Fruit fly (Drosophila melanogaster) whole organism, embryonic: ENCODE data around the gene CG5013.

Source experiments
- Adf1 ChIP-seq: fragments of 200-800 bp; sonication (Bioruptor generic); IDR thresholded peaks from 2 replicates; pipeline ENCODE4 v1.3.6; 2022; ENCODE audit warnings: missing biosample characterization, missing genetic modification characterization
- Aef1 ChIP-seq: fragments of 200-800 bp; sonication (Bioruptor generic); IDR thresholded peaks from 3 replicates; pipeline ENCODE4 v1.3.6; 2022; ENCODE audit warnings: missing biosample characterization, missing genetic modification characterization
- Antp ChIP-seq: fragments of 200-800 bp; sonication (Bioruptor generic); optimal IDR thresholded peaks from 3 replicates; lab custom pipeline; 2016; ENCODE audit warnings: missing biosample characterization, missing genetic modification characterization
- Asciz ChIP-seq: fragments of 200-800 bp; sonication (Bioruptor generic); optimal IDR thresholded peaks from 2 replicates; lab custom pipeline; 2017; ENCODE audit warnings: missing biosample characterization, mild to moderate bottlenecking, missing genetic modification characterization, missing genetic modification reagents
- B-H2 ChIP-seq: fragments of 200-800 bp; sonication (Bioruptor generic); optimal IDR thresholded peaks from 2 replicates; lab custom pipeline; 2018; ENCODE audit warnings: missing biosample characterization, mild to moderate bottlenecking, missing genetic modification characterization
- Bgb ChIP-seq: fragments of 200-800 bp; sonication (Bioruptor generic); IDR thresholded peaks from 2 replicates; pipeline ENCODE4 v1.3.6; 2022; ENCODE audit warnings: missing biosample characterization, missing genetic modification characterization; ENCODE audit not compliant: partially characterized antibody
- C15 ChIP-seq: fragments of 200-800 bp; sonication (Bioruptor generic); IDR thresholded peaks from 3 replicates; pipeline ENCODE4 v1.3.6; 2022; ENCODE audit warnings: missing biosample characterization, missing genetic modification characterization
- CG10321 ChIP-seq: fragments of 200-800 bp; sonication (Bioruptor generic); IDR thresholded peaks from 2 replicates; pipeline ENCODE4 v1.3.6; 2022; ENCODE audit warnings: missing biosample characterization, missing genetic modification characterization
- CG10979 ChIP-seq: fragments of 200-800 bp; sonication (Bioruptor generic); optimal IDR thresholded peaks from 2 replicates; lab custom pipeline; 2018; ENCODE audit warnings: missing biosample characterization, mild to moderate bottlenecking, missing genetic modification characterization, moderate library complexity
- CG12236 ChIP-seq: fragments of 200-800 bp; sonication (Bioruptor generic); optimal IDR thresholded peaks from 2 replicates; lab custom pipeline; 2016; ENCODE audit warnings: missing biosample characterization, missing genetic modification characterization
- CG13775 ChIP-seq: fragments of 200-800 bp; sonication (Bioruptor generic); optimal IDR thresholded peaks from 3 replicates; lab custom pipeline; 2017; ENCODE audit warnings: missing biosample characterization, mild to moderate bottlenecking, missing genetic modification characterization
- CG1647 ChIP-seq: fragments of 200-800 bp; sonication (Bioruptor generic); optimal IDR thresholded peaks from 3 replicates; lab custom pipeline; 2016; ENCODE audit warnings: missing biosample characterization, missing genetic modification characterization
- CG18011 ChIP-seq: fragments of 200-800 bp; sonication (Bioruptor generic); optimal IDR thresholded peaks from 2 replicates; lab custom pipeline; 2017; ENCODE audit warnings: missing biosample characterization, missing genetic modification characterization, mild to moderate bottlenecking, moderate library complexity, missing genotype
- CG18619 ChIP-seq: fragments of 200-800 bp; sonication (Bioruptor generic); optimal IDR thresholded peaks from 3 replicates; lab custom pipeline; 2017; ENCODE audit warnings: missing biosample characterization, mild to moderate bottlenecking, missing genetic modification characterization
- CG31441 ChIP-seq: fragments of 200-800 bp; sonication (Bioruptor generic); IDR thresholded peaks from 2 replicates; pipeline ENCODE4 v1.3.6; 2022; ENCODE audit warnings: missing biosample characterization, missing genetic modification characterization
- CG6854 ChIP-seq: fragments of 200-800 bp; sonication (Bioruptor generic); optimal IDR thresholded peaks from 3 replicates; lab custom pipeline; 2017; ENCODE audit warnings: missing biosample characterization, mild to moderate bottlenecking, missing genetic modification characterization
- CG7928 ChIP-seq: fragments of 200-800 bp; sonication (Bioruptor generic); optimal IDR thresholded peaks from 2 replicates; lab custom pipeline; 2017; ENCODE audit warnings: missing biosample characterization, mild to moderate bottlenecking, missing genetic modification characterization
- CG8478 ChIP-seq: fragments of >200 bp; optimal IDR thresholded peaks from 2 replicates; lab custom pipeline; 2018
- Hr3 ChIP-seq: fragments of 200-800 bp; sonication (Bioruptor generic); optimal IDR thresholded peaks from 3 replicates; lab custom pipeline; 2016; ENCODE audit warnings: missing biosample characterization, missing genetic modification characterization
- Hr78 ChIP-seq, 2 experiments: fragments of 200-800 bp in 1 of 2; fragments of >200 bp in 1 of 2; sonication (Bioruptor generic) in 1 of 2; optimal IDR thresholded peaks; 2 replicates each; lab custom pipeline; 2017 to 2019; ENCODE audit warnings: missing biosample characterization in 2 of 2, missing genetic modification characterization in 2 of 2, mild to moderate bottlenecking in 1 of 2, moderate library complexity in 1 of 2
- Kr ChIP-seq: fragments of 200-800 bp; sonication (Bioruptor generic); optimal IDR thresholded peaks from 2 replicates; lab custom pipeline; 2017; ENCODE audit warnings: missing biosample characterization, mild to moderate bottlenecking, missing genetic modification characterization
- MESR4 ChIP-seq: fragments of 200-800 bp; sonication (Bioruptor generic); optimal IDR thresholded peaks from 2 replicates; lab custom pipeline; 2018; ENCODE audit warnings: missing biosample characterization, mild to moderate bottlenecking, missing genetic modification characterization, moderate library complexity
- MTF-1 ChIP-seq: fragments of 200-800 bp; sonication (Bioruptor generic); optimal IDR thresholded peaks from 2 replicates; lab custom pipeline; 2018; ENCODE audit warnings: missing biosample characterization, mild to moderate bottlenecking, missing genetic modification characterization, borderline replicate concordance
- Sin3A ChIP-seq: fragments of >200 bp; optimal IDR thresholded peaks from 2 replicates; lab custom pipeline; 2018
- Six4 ChIP-seq: fragments of 200-800 bp; sonication (Bioruptor generic); optimal IDR thresholded peaks from 2 replicates; lab custom pipeline; 2016; ENCODE audit warnings: missing biosample characterization, missing genetic modification characterization
- Xbp1 ChIP-seq: fragments of 200-800 bp; sonication (Bioruptor generic); optimal IDR thresholded peaks from 3 replicates; lab custom pipeline; 2016; ENCODE audit warnings: missing biosample characterization, mild to moderate bottlenecking, missing genetic modification characterization
- ab ChIP-seq: fragments of 200-800 bp; sonication (Bioruptor generic); optimal IDR thresholded peaks from 2 replicates; lab custom pipeline; 2016; ENCODE audit warnings: missing biosample characterization, missing genetic modification characterization
- bab2 ChIP-seq: fragments of 200-800 bp; sonication (Bioruptor generic); optimal IDR thresholded peaks from 2 replicates; lab custom pipeline; 2016; ENCODE audit warnings: missing biosample characterization, missing genetic modification characterization
- cad ChIP-seq: fragments of >200 bp; optimal IDR thresholded peaks from 2 replicates; lab custom pipeline; 2017; ENCODE audit warnings: missing biosample characterization, missing genetic modification characterization
- cas ChIP-seq: fragments of 200-800 bp; sonication (Bioruptor generic); IDR thresholded peaks from 2 replicates; pipeline ENCODE4 v1.3.6; 2022; ENCODE audit warnings: missing biosample characterization, missing genetic modification characterization
- chinmo ChIP-seq: fragments of 200-800 bp; sonication (Bioruptor generic); IDR thresholded peaks from 4 replicates; pipeline ENCODE4 v1.3.6; 2022; ENCODE audit warnings: missing biosample characterization, missing genetic modification characterization; ENCODE audit not compliant: partially characterized antibody
- crol ChIP-seq: fragments of 200-800 bp; sonication (Bioruptor generic); IDR thresholded peaks from 2 replicates; pipeline ENCODE4 v1.3.6; 2022; ENCODE audit warnings: missing biosample characterization, missing genetic modification characterization
- cwo ChIP-seq: fragments of 200-800 bp; sonication (Bioruptor generic); optimal IDR thresholded peaks from 3 replicates; lab custom pipeline; 2017; ENCODE audit warnings: missing biosample characterization, missing genetic modification characterization, mild to moderate bottlenecking, moderate library complexity, missing genetic modification reagents
- eve ChIP-seq, 2 experiments: fragments of >200 bp; optimal IDR thresholded peaks; 2 replicates each; lab custom pipeline; 2017; ENCODE audit warnings: missing biosample characterization in 2 of 2, missing genetic modification characterization in 2 of 2
- gro ChIP-seq: fragments of 200-800 bp; sonication (Bioruptor generic); optimal IDR thresholded peaks from 2 replicates; lab custom pipeline; 2016; ENCODE audit warnings: missing biosample characterization, missing genetic modification characterization
- hb ChIP-seq: fragments of 200-800 bp; sonication (Bioruptor generic); IDR thresholded peaks from 3 replicates; pipeline ENCODE4 v1.3.6; 2022; ENCODE audit warnings: missing biosample characterization, missing genetic modification characterization; ENCODE audit not compliant: partially characterized antibody
- inv ChIP-seq: fragments of 200-800 bp; sonication (Bioruptor generic); IDR thresholded peaks from 2 replicates; pipeline ENCODE4 v1.3.6; 2022; ENCODE audit warnings: missing biosample characterization, missing genetic modification characterization; ENCODE audit not compliant: partially characterized antibody
- mld ChIP-seq: fragments of 200-800 bp; sonication (Bioruptor generic); IDR thresholded peaks from 3 replicates; pipeline ENCODE4 v1.3.6; 2022; ENCODE audit warnings: missing biosample characterization, missing genetic modification characterization; ENCODE audit not compliant: partially characterized antibody
- odd ChIP-seq: fragments of 200-800 bp; sonication (Bioruptor generic); optimal IDR thresholded peaks from 2 replicates; lab custom pipeline; 2017; ENCODE audit warnings: missing biosample characterization, mild to moderate bottlenecking, missing genetic modification characterization
- pfk ChIP-seq: fragments of 200-800 bp; sonication (Bioruptor generic); optimal IDR thresholded peaks from 2 replicates; lab custom pipeline; 2018; ENCODE audit warnings: missing biosample characterization, mild to moderate bottlenecking, missing genetic modification characterization, moderate library complexity
- pita ChIP-seq: fragments of 200-800 bp; sonication (Bioruptor generic); optimal IDR thresholded peaks from 2 replicates; lab custom pipeline; 2017; ENCODE audit warnings: missing biosample characterization, mild to moderate bottlenecking, missing genetic modification characterization
- pnt ChIP-seq: fragments of 200-800 bp; sonication (Bioruptor generic); optimal IDR thresholded peaks from 3 replicates; lab custom pipeline; 2016; ENCODE audit warnings: missing biosample characterization, missing genetic modification characterization
- ro ChIP-seq: fragments of 200-800 bp; sonication (Bioruptor generic); IDR thresholded peaks from 2 replicates; pipeline ENCODE4 v1.3.6; 2022; ENCODE audit warnings: missing biosample characterization, missing genetic modification characterization
- schlank ChIP-seq: fragments of 200-800 bp; sonication (Bioruptor generic); optimal IDR thresholded peaks from 2 replicates; lab custom pipeline; 2018; ENCODE audit warnings: missing biosample characterization, mild to moderate bottlenecking, missing genetic modification characterization
- shn ChIP-seq: fragments of 200-800 bp; sonication (Bioruptor generic); optimal IDR thresholded peaks from 3 replicates; lab custom pipeline; 2016; ENCODE audit warnings: missing biosample characterization, missing genetic modification characterization
- slbo ChIP-seq: fragments of 200-800 bp; sonication (Bioruptor generic); IDR thresholded peaks from 2 replicates; pipeline ENCODE4 v1.3.6; 2022; ENCODE audit warnings: missing biosample characterization, missing genetic modification characterization
- slp2 ChIP-seq: fragments of 200-800 bp; sonication (Bioruptor generic); optimal IDR thresholded peaks from 2 replicates; lab custom pipeline; 2016; ENCODE audit warnings: missing biosample characterization, missing genetic modification characterization
- toy ChIP-seq: fragments of 200-800 bp; sonication (Bioruptor generic); IDR thresholded peaks from 2 replicates; pipeline ENCODE4 v1.3.6; 2022; ENCODE audit warnings: missing biosample characterization, missing genetic modification characterization
- unpg ChIP-seq: fragments of 200-800 bp; sonication (Bioruptor generic); optimal IDR thresholded peaks from 3 replicates; lab custom pipeline; 2018; ENCODE audit warnings: missing biosample characterization, mild to moderate bottlenecking, missing genetic modification characterization, moderate library complexity

CG5013 gene

DNA sequence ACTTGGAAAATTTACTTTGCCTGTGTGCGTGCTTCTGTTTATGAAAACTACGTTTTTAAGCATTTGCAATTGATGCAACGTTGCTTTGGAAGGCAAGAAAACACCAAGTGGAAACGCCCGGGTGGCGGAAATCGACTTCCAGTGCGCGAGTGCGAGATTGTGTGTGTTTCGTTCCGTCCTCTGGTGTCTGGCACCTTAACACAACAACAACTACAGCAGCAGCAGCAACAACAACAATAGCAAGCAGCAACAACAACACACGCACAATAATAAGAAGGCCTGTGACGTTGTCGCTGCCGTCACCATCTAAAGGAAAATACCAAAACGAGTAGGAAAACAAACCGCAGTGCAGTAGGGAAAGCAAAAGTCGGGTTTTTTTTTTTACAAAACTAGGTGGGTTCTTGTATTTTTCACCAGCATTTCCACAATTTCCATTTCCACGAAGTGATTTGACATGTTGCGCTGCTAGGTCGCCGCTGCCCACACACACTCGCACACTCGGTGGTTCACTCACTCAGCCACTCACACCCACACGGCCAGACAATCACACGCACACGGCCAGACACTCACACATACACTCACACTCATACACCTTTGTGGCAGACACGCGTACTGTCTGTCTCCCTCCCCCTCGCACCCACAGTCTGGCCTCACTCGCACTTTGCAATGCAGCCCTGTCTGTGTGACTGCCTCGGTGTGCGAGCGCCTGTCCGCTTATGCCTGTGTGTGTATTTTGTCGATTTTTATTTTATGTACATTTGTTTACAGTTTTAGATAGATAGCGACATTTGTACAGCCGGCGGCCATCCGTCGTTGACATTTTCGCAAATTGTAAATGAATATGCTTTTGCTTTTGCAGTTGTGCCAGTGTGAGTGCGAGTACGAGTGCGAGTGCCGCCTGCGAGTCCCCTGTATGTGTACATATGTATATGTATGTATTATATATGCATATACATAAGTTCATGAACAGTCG is 50.1 kb downstream of the CG5013 start (continued):
- TF ChIP-seq Kr (GFP tag; lab: Kevin White, UChicago), result no peak
- peak; percentile 47 for TF ChIP-seq Aef1 (GFP tag; lab: Robert Waterston, UW)
- peak; percentile 11 for TF ChIP-seq B-H2 (GFP tag; lab: Kevin White, UChicago)
- peak; percentile 81 for TF ChIP-seq MESR4
- no peak for TF ChIP-seq CG13775
- no peak for TF ChIP-seq Antp
- TF ChIP-seq CG1647 (GFP tag; lab: Kevin White, UChicago), result no peak
- no peak for TF ChIP-seq Six4 (GFP tag; lab: Kevin White, UChicago)
- TF ChIP-seq toy (GFP tag; lab: Robert Waterston, UW), result no peak
- TF ChIP-seq CG7928 (GFP tag; lab: Kevin White, UChicago), result no peak
- no peak for TF ChIP-seq ro (GFP tag; lab: Robert Waterston, UW)
- no peak for TF ChIP-seq pnt
- no peak for TF ChIP-seq CG6854 (GFP tag; lab: Kevin White, UChicago)
- no peak for TF ChIP-seq Asciz
- TF ChIP-seq ab, result peak; percentile 66
- no peak for TF ChIP-seq odd (GFP tag; lab: Kevin White, UChicago)
- TF ChIP-seq schlank, result no peak
- TF ChIP-seq Hr78 (GFP tag; optimal IDR thresholded peaks at IDR 0.05; lab: Kevin White, UChicago), result peak; percentile 69 to 91
- no peak for TF ChIP-seq eve (GFP tag; optimal IDR thresholded peaks at IDR 0.05; lab: Kevin White, UChicago)
- no peak for TF ChIP-seq Xbp1 (GFP tag; lab: Kevin White, UChicago)
- TF ChIP-seq cad (GFP tag; lab: Kevin White, UChicago), result peak; percentile 44
- TF ChIP-seq Bgb (GFP tag; lab: Robert Waterston, UW), result peak; percentile 65; the same call in 1 of the 2 replicates
- no peak for TF ChIP-seq pfk (GFP tag; lab: Kevin White, UChicago)
- no peak for TF ChIP-seq CG10979 (tag; lab: Kevin White, UChicago)
- no peak for TF ChIP-seq mld (GFP tag; lab: Robert Waterston, UW)
- TF ChIP-seq hb (GFP tag; lab: Robert Waterston, UW), result no peak
- TF ChIP-seq CG12236 (GFP tag; lab: Kevin White, UChicago), result no peak
- no peak for TF ChIP-seq Hr3 (GFP tag; lab: Kevin White, UChicago)
- no peak for TF ChIP-seq cas
- TF ChIP-seq MTF-1, result no peak
- no peak for TF ChIP-seq CG31441 (GFP tag; lab: Robert Waterston, UW)
- TF ChIP-seq CG18011, result no peak
- TF ChIP-seq Adf1 (GFP tag; lab: Robert Waterston, UW), result peak; percentile 90
- TF ChIP-seq chinmo (GFP tag; lab: Robert Waterston, UW), result peak; percentile 100
- peak; percentile 100 for TF ChIP-seq CG8478 (lab: Kevin White, UChicago)
- peak; percentile 51 for TF ChIP-seq shn (GFP tag; lab: Kevin White, UChicago)
- 0 out of 2 replicates have a peak, but pooled peaks have one; percentile 2 for TF ChIP-seq inv (GFP tag; lab: Robert Waterston, UW)
- TF ChIP-seq crol (GFP tag; lab: Robert Waterston, UW), result peak; percentile 97
- TF ChIP-seq pita, result no peak
- no peak for TF ChIP-seq unpg (GFP tag; lab: Kevin White, UChicago)
- no peak for TF ChIP-seq C15 (GFP tag; lab: Robert Waterston, UW)
- no peak for TF ChIP-seq slp2 (GFP tag; lab: Kevin White, UChicago)
- TF ChIP-seq CG10321, result peak; percentile 81
- no peak for TF ChIP-seq CG18619
- peak; percentile 51 for TF ChIP-seq cwo
- TF ChIP-seq gro (GFP tag; lab: Kevin White, UChicago), result peak; percentile 22
- TF ChIP-seq slbo (GFP tag; lab: Robert Waterston, UW), result no peak; the same call in 1 of the 2 replicates
- TF ChIP-seq Sin3A (lab: Kevin White, UChicago), result no peak
- no peak for TF ChIP-seq bab2
